Worm (Caenorhabditis elegans) whole organism, mixed stage, embryonic: Measurements from ENCODE around the gene C18B10.6.

Experiments used
- blmp-1 ChIP-seq: fragments of 150-350 bp; optimal IDR thresholded peaks from 2 replicates; lab custom pipeline; 2014; ENCODE audit warnings: missing biosample characterization, missing genetic modification characterization
- lin-13 ChIP-seq: fragments of 150-350 bp; optimal IDR thresholded peaks from 2 replicates; lab custom pipeline; 2014; ENCODE audit warnings: missing biosample characterization, missing genetic modification characterization
- mep-1 ChIP-seq: fragments of 150-350 bp; optimal IDR thresholded peaks from 2 replicates; lab custom pipeline; 2017; ENCODE audit warnings: missing biosample characterization, missing genetic modification reagents, missing genetic modification characterization, inconsistent platforms
- nhr-12 ChIP-seq: fragments of 150-350 bp; optimal IDR thresholded peaks from 2 replicates; lab custom pipeline; 2014; ENCODE audit warnings: missing biosample characterization, missing genetic modification characterization
- nhr-237 ChIP-seq: fragments of 150-350 bp; optimal IDR thresholded peaks from 2 replicates; lab custom pipeline; 2014; ENCODE audit warnings: missing biosample characterization, missing genetic modification characterization
- pha-4 ChIP-seq: fragments of 150-350 bp; optimal IDR thresholded peaks from 2 replicates; lab custom pipeline; 2018; ENCODE audit warnings: missing biosample characterization, missing genetic modification reagents, missing genetic modification characterization
- sem-2 ChIP-seq: fragments of 200-800 bp; sonication (Bioruptor generic); optimal IDR thresholded peaks from 2 replicates; lab custom pipeline; 2018; ENCODE audit warnings: mild to moderate bottlenecking, missing genetic modification characterization, missing compliant biosample characterization
- snpc-4 ChIP-seq: fragments of 150-350 bp; optimal IDR thresholded peaks from 2 replicates; lab custom pipeline; 2014; ENCODE audit warnings: missing biosample characterization, missing genetic modification characterization
- unc-39 ChIP-seq: fragments of 150-350 bp; optimal IDR thresholded peaks from 2 replicates; lab custom pipeline; 2014; ENCODE audit warnings: missing biosample characterization, missing genetic modification characterization
- unc-62 ChIP-seq: fragments of 150-350 bp; optimal IDR thresholded peaks from 2 replicates; lab custom pipeline; 2014; ENCODE audit warnings: missing biosample characterization, missing genetic modification reagents, missing genetic modification characterization
- ztf-11 ChIP-seq: fragments of 150-350 bp; optimal IDR thresholded peaks from 2 replicates; lab custom pipeline; 2014; ENCODE audit warnings: missing biosample characterization, missing genetic modification characterization

DNA sequence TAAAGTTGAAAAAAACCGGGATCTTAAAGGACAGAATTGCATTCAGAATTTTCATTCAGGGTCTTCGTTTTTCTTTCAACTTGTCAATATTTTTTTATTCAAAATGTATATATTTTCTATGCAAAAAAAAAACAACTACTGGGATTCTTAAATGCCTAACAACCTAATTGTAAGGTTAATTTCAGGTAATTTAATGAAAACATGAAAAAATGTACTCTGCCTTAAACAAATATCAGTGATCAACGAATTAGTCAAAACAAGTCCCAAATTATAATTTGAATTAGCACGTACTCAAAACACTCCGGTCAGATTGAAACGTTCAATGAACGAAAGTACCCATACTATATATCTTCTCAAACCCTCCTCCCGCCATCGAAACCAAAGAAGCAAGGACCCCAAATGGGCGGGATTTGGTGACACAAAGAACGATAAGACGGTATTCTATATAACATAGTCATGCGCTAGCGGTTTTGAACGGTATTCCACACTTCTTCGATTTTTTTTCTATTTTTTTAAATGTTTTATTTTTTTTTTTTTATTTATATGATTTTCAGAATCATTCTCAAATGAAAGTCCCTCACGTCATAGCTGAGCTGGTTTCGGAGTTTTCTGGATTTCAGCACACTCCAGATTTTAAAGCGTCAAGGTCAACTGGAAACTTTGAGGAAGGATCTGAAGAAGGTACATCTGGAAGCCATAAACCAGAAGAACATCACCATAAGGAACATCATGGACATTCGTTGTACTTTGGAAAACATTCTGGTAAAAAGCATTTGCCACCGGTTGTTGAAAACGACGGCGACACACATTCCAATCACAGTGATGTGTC, 45.3 kb downstream of the C18B10.6 start, which contains the start of the genes ddo-2 and F25E5.8:
- no peak for TF ChIP-seq lin-13
- TF ChIP-seq nhr-12 (tag; lab: Kevin White, UChicago): no peak
- TF ChIP-seq unc-62 (GFP tag; lab: Kevin White, UChicago): no peak
- TF ChIP-seq snpc-4 (tag; lab: Kevin White, UChicago): no peak
- TF ChIP-seq ztf-11 (tag; lab: Kevin White, UChicago): no peak
- TF ChIP-seq pha-4 (tag; lab: Kevin White, UChicago): no peak
- TF ChIP-seq sem-2 (GFP tag; lab: Kevin White, UChicago): no peak
- TF ChIP-seq blmp-1 (tag; lab: Kevin White, UChicago): no peak
- no peak for TF ChIP-seq unc-39 (tag; lab: Kevin White, UChicago)
- TF ChIP-seq nhr-237 (tag; lab: Kevin White, UChicago): no peak
- no peak for TF ChIP-seq mep-1
